Fruit fly (Drosophila melanogaster) Kc167 (cell line): Measurements from ENCODE around the gene Vha16-5.

ENCODE experiments used
- Myc ChIP-seq: fragments of >200 bp; optimal IDR thresholded peaks from 2 replicates; lab custom pipeline; 2017; ENCODE audit warnings: missing external identifiers
- Sin3A ChIP-seq: fragments of >200 bp; optimal IDR thresholded peaks from 2 replicates; lab custom pipeline; 2018; ENCODE audit warnings: missing external identifiers
- h ChIP-seq: fragments of >200 bp; optimal IDR thresholded peaks from 3 replicates; lab custom pipeline; 2018; ENCODE audit warnings: missing external identifiers
- insv ChIP-seq: fragments of >200 bp; optimal IDR thresholded peaks from 3 replicates; lab custom pipeline; 2018; ENCODE audit warnings: missing external identifiers
- psq ChIP-seq: fragments of >200 bp; optimal IDR thresholded peaks from 2 replicates; lab custom pipeline; 2017; ENCODE audit warnings: missing external identifiers
- ttk ChIP-seq: sonication (Bioruptor generic); optimal IDR thresholded peaks from 2 replicates; lab custom pipeline; 2017; ENCODE audit warnings: missing external identifiers

The Vha16-5 gene

DNA sequence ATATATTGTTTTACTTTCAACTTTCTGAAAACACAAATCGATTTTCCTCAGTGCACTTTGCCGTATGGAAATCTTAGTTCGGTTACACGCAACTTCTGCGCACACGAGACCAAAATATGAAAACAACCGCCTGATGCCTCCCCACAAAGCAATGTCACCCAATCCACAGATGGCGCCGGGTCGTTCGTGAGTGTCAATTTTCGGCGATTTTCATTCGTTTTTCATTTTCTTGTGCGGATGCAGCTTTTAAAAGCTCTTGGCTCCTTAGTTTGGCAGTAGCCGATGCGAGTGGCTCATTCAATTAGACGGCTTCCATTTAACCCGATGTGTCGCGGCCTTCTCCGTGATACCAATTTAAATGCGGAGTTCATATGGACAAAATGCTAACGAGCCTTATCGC, 12.9 kb downstream of the Vha16-5 start, which contains the start of gene CG6431:
TSS of gene CG6431 (plus strand) at position 301 of the 400 bp plus-strand sequence.
- TF ChIP-seq h (lab: Kevin White, UChicago) = no peak
- no peak for TF ChIP-seq psq (lab: Kevin White, UChicago)
- TF ChIP-seq Myc = no peak
- TF ChIP-seq Sin3A (lab: Kevin White, UChicago) = no peak

DNA sequence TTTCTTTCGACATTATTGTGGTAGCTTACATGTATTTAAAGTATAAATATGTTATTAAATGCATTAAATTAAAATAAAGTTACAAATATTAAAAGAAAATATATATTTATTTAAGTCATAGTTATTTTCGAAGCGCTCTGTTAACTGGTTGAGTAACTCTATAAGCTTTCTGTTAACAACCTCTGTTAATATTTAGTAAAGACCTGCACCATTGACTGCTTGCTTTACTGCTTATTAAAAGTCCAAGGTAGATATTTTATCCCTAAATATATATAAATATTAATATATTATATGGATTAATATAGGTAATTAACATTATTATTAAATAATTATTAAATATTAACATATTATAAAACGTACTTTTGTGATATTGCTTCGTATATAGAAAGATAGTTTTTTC, 15.3 kb downstream of the Vha16-5 start:
- TF ChIP-seq insv (lab: Kevin White, UChicago) = no peak
- TF ChIP-seq psq (lab: Kevin White, UChicago) = no peak
- TF ChIP-seq Sin3A (lab: Kevin White, UChicago) = no peak
- no peak for TF ChIP-seq Myc
- no peak for TF ChIP-seq h (lab: Kevin White, UChicago)
- no peak for TF ChIP-seq ttk (lab: Kevin White, UChicago)

DNA sequence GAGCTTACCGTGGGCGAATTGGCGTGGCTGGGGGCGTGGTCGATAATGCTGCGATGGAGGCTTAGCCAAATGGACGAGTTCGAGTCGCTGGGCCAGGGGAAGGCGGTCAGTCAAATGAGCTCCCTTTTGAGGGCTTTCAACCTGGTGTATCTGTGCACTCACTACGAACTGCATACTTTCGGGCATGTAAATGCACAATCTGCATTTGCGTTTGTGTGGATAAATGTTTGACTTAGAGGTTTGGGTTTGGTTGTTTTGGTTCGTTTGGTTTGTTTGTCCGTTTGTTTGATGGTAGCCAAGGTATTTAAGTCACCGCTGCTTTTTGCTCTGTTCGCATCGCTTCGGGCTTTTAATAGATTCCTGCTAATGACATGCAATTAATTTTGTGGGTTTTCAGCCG, 25.6 kb downstream of the Vha16-5 start:
- TF ChIP-seq h (lab: Kevin White, UChicago) (no peak), insv (lab: Kevin White, UChicago) (no peak), Myc (no peak), Sin3A (lab: Kevin White, UChicago) (no peak), ttk (lab: Kevin White, UChicago) (no peak), psq (lab: Kevin White, UChicago) (no peak)

DNA sequence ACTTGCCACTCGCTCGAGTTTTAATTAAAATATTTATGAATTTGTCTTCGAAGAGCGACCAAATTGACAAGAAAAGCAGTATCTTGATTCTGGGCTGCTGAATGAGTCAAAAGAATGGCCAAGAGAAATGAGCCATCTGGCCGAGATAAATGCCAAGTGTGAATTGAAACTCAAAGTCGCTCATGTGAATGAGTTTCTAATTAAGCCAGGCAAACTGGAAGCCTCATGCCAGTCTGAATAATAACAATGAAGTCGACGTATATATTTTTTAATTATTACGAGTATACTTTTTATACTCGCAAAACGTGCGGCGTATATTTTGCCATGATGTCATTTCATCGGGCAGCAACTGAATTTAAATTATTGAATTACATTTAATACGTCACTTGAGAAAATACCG, 27.5 kb downstream of the Vha16-5 start, which contains the start of gene Lip2:
TSS of gene Lip2 (minus strand) at position 101 of the 400 bp plus-strand sequence.
- no peak for TF ChIP-seq insv (lab: Kevin White, UChicago)
- TF ChIP-seq h (lab: Kevin White, UChicago) = no peak
- TF ChIP-seq Sin3A (lab: Kevin White, UChicago) = no peak
- TF ChIP-seq psq (lab: Kevin White, UChicago) = no peak
- no peak for TF ChIP-seq Myc
- TF ChIP-seq ttk (lab: Kevin White, UChicago) = no peak

DNA sequence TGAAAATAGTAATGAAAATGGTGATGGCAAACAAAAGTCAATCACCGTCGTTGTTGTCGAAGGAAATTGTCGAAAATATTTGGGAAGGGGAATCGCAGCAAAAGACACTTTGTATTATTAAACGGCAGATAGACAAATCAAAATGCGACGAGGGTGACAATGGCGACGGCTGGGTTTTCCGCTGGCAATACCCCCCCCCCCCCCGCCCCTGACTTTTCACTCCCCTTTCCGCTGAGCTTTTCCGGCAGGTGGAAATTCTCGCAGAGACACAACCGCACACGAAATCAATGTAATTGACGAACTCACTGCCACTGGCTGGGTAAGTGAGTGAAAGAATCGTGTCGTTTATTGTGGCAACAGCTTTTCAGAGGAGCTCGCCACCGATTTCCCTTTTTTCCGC, 28.8 kb downstream of the Vha16-5 start:
- TF ChIP-seq Sin3A (lab: Kevin White, UChicago) = no peak
- TF ChIP-seq insv (lab: Kevin White, UChicago) = no peak

DNA sequence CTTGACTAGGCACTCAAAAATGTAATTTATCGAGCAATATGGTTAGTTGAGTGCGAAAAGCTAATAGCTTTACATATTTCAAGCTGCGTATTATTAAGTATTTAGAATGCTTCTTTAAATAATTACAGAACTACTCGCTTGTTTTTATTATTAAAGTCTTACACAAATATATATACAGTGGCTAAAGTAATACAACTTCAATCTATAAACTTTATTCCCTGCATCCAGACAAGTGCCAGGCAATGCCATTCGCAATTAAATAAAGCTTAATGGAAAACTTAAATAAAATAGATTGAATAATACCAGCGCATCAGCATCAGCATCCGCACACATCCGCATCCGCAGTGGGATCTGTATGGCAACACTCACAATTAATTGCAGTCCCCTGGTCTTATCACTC, 30.6 kb downstream of the Vha16-5 start:
- TF ChIP-seq Sin3A (lab: Kevin White, UChicago) (no peak), h (lab: Kevin White, UChicago) (no peak), Myc (no peak)

DNA sequence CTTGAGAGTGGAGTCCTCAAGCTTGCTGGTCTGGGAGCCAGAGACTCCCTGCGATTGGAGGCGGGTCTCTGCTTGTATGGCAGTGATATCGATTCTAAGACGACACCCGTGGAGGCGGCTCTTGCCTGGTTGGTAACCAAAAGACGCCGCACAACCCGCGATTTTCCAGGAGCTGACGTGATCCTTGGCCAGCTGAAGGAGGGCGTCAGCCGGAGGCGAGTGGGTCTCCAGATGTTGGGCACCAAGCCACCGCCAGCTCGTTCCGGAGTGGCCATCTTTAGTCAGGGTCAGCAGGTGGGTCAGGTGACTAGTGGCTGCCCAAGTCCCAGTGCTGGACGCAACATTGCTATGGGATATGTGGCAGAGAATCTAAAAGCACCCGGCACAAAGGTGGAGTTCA, 32.4 kb downstream of the Vha16-5 start:
- TF ChIP-seq insv (lab: Kevin White, UChicago) = no peak

DNA sequence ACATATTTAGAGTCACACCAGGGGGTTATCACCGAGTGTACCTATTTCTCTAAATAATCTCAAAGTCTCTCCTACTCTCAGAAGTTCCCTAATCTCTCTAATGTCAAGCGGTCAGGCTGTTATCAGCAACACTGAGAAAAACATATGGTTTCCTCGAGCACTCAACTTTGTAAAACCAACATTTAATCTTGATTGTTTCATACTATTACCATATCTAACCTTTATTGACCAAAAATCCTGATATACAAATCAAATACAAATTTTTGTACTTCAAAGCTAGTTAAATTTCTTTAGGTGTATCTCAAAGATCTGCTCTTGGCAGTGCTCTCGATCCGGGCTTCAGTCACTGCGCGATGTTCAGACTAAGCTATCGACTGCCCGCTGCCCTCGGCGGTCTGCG, 33.6 kb downstream of the Vha16-5 start, which contains the start of gene CG6415:
TSS of gene CG6415 (plus strand) at position 341 of the 400 bp plus-strand sequence.
- no peak for TF ChIP-seq ttk (lab: Kevin White, UChicago)

DNA sequence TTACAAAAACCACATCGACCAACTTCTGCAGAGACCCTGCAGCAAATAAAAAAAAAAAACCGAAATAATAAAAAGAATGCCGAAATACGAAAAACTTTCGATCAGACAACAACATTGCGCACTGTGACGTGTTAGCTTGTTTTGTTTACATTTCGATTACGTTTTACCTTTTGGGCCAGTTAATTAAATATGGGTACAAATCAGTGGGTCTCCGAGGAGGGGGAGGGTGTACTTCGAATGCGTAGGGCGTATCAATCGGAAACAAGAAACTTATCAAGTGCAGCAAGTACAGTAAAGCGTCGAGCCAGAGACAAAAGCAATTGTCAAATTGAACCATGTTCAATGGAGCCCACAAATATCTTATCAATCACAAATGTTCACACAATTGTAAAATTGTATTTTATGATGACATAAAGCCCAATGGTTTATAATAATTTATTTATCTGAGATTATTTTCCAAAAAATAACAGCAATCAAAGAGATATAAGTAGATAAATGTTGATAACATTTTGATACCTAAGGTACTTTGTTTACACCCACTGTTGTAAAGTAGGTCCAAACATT, 35.3 kb downstream of the Vha16-5 start, which contains the start of gene Lip1:
TSS of gene Lip1 (minus strand) at position 46 of the 564 bp plus-strand sequence.
- no peak for TF ChIP-seq h (lab: Kevin White, UChicago)
- TF ChIP-seq psq (lab: Kevin White, UChicago) = no peak
- TF ChIP-seq Sin3A (lab: Kevin White, UChicago) = no peak
- TF ChIP-seq insv (lab: Kevin White, UChicago) = no peak
- TF ChIP-seq Myc = no peak
- TF ChIP-seq ttk (lab: Kevin White, UChicago) = no peak

DNA sequence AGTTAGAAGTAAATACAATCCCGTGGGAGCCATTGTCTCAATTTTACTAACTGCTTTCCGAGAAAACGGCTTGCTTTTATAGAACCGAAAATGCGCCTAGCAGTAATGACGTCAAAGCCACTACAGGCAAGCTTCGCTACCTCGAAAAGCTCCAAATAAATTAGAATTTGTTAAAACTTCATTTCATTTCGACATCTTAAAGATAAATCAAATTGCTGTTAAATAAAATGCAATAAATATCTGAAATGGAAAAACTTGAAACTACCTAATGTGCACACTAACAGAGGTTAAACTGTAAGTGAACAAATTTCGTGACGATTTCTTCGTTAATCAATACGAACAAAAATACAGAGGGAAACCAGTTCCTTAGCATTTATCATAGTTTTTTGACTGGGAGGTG, 38.9 kb downstream of the Vha16-5 start, which contains the start of gene CG7300:
TSS of gene CG7300 (minus strand) at position 52 of the 400 bp plus-strand sequence.
- TF ChIP-seq insv (lab: Kevin White, UChicago) (no peak), ttk (lab: Kevin White, UChicago) (no peak), Myc (no peak), psq (lab: Kevin White, UChicago) (no peak), h (lab: Kevin White, UChicago) (no peak), Sin3A (lab: Kevin White, UChicago) (no peak)

DNA sequence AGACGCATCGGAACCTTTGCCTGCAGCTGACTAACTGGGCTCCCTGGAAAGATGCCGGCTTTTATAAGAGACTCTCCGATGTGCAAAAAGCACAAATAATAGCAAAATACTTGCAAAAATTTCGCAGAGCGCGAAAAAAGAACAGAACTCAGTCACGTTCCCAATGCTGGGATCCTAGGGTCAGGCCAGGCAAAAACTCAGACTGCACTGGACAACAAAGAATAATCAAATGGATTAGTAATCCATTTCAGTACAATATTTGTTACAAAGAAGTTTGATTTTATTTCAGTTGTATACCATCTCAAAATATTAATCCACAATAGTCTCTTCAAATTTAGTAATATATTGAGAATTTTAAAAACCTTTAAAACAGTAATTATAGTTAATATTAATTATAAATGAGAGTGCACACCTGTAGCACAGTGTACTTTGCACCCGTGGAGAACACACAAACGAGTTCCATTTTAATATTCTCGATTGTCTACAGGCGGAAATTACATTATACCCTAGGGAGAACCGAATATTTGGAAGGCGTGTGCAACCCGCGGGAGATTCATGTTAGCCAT, 42.7 kb downstream of the Vha16-5 start, which contains the start of gene CG17108:
TSS of gene CG17108 (minus strand) at position 51 of the 566 bp plus-strand sequence.
- TF ChIP-seq h (lab: Kevin White, UChicago) = no peak
- TF ChIP-seq Myc = no peak
- TF ChIP-seq insv (lab: Kevin White, UChicago) = no peak

DNA sequence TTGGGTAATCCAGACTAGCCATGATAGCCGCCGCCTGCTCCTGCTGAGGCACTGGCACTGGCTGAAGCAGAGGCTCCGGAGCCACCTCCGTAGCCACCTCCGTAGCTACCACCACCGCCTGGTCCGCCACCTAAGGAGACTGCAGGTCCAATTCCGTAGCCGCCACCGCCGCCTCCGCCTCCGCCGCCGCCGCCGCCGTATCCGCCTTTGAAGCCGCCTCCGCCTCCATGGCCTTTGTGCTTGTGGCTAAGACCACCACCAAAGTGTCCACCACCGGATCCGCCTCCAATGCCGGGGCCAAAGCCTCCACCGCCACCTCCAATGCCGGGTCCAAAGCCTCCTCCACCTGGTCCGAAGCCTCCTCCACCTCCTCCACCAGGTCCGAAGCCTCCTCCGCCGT, 43.8 kb downstream of the Vha16-5 start:
- TF ChIP-seq Myc (no peak), h (lab: Kevin White, UChicago) (no peak)
